Fruit fly (Drosophila melanogaster) whole organism, prepupa: ENCODE results near the gene CG16964.
A peak's percentile ranks its signal among the peaks of the same experiment; 100 is the strongest.

Experiments
- Blimp-1 ChIP-seq: fragments of 200-800 bp; sonication (Bioruptor generic); optimal IDR thresholded peaks from 3 replicates; lab custom pipeline; 2017; ENCODE audit warnings: missing biosample characterization, missing genetic modification characterization, mild to moderate bottlenecking, moderate library complexity, missing genetic modification reagents
- CG10631 ChIP-seq: fragments of 200-800 bp; sonication (Bioruptor generic); optimal IDR thresholded peaks from 2 replicates; lab custom pipeline; 2016; ENCODE audit warnings: missing biosample characterization, missing genetic modification characterization
- CG11902 ChIP-seq: fragments of 200-800 bp; sonication (Bioruptor generic); optimal IDR thresholded peaks from 3 replicates; lab custom pipeline; 2016; ENCODE audit warnings: missing biosample characterization, missing genetic modification characterization
- CG15336 ChIP-seq: fragments of 200-800 bp; sonication (Bioruptor generic); IDR thresholded peaks from 2 replicates; pipeline ENCODE4 v1.3.6; 2022; ENCODE audit warnings: missing biosample characterization, missing genetic modification characterization
- CG1621 ChIP-seq: fragments of 200-800 bp; sonication (Bioruptor generic); optimal IDR thresholded peaks from 3 replicates; lab custom pipeline; 2018; ENCODE audit warnings: missing biosample characterization, mild to moderate bottlenecking, missing genetic modification characterization
- CG16779 ChIP-seq: fragments of 200-800 bp; sonication (Bioruptor generic); optimal IDR thresholded peaks from 3 replicates; lab custom pipeline; 2017; ENCODE audit warnings: missing biosample characterization, mild to moderate bottlenecking, missing genetic modification characterization
- CG32006 ChIP-seq: fragments of 200-800 bp; sonication (Bioruptor generic); optimal IDR thresholded peaks from 3 replicates; lab custom pipeline; 2017; ENCODE audit warnings: missing biosample characterization, mild to moderate bottlenecking, missing genetic modification characterization
- CG34406 ChIP-seq: fragments of 200-800 bp; sonication (Bioruptor generic); optimal IDR thresholded peaks from 3 replicates; lab custom pipeline; 2016; ENCODE audit warnings: missing biosample characterization, missing genetic modification characterization
- CG3919 ChIP-seq: fragments of 200-800 bp; sonication (Bioruptor generic); optimal IDR thresholded peaks from 3 replicates; lab custom pipeline; 2016; ENCODE audit warnings: missing biosample characterization, missing genetic modification characterization
- CG4318 ChIP-seq: fragments of 200-800 bp; sonication (Bioruptor generic); optimal IDR thresholded peaks from 3 replicates; lab custom pipeline; 2017; ENCODE audit warnings: missing biosample characterization, mild to moderate bottlenecking, missing genetic modification characterization
- CG6163 ChIP-seq: fragments of 200-800 bp; sonication (Bioruptor generic); IDR thresholded peaks from 3 replicates; pipeline ENCODE4 v1.3.6; 2022; ENCODE audit warnings: missing biosample characterization, missing genetic modification characterization
- CG6276 ChIP-seq: fragments of 200-800 bp; sonication (Bioruptor generic); optimal IDR thresholded peaks from 2 replicates; lab custom pipeline; 2017; ENCODE audit warnings: missing biosample characterization, mild to moderate bottlenecking, missing genetic modification characterization
- CG6808 ChIP-seq: fragments of 200-800 bp; sonication (Bioruptor generic); optimal IDR thresholded peaks from 3 replicates; lab custom pipeline; 2017; ENCODE audit warnings: missing biosample characterization, missing genetic modification characterization, mild to moderate bottlenecking, moderate library complexity, missing genetic modification reagents
- CG6854 ChIP-seq: fragments of 200-800 bp; sonication (Bioruptor generic); optimal IDR thresholded peaks from 2 replicates; lab custom pipeline; 2017; ENCODE audit warnings: missing biosample characterization, mild to moderate bottlenecking, missing genetic modification characterization
- CG8119 ChIP-seq: fragments of 200-800 bp; sonication (Bioruptor generic); IDR thresholded peaks from 3 replicates; pipeline ENCODE4 v1.3.6; 2022; ENCODE audit warnings: missing biosample characterization, missing genetic modification characterization
- CG8319 ChIP-seq: fragments of 200-800 bp; sonication (Bioruptor generic); optimal IDR thresholded peaks from 3 replicates; lab custom pipeline; 2016; ENCODE audit warnings: missing biosample characterization, missing genetic modification characterization
- CG8632 ChIP-seq: fragments of 200-800 bp; sonication (Bioruptor generic); optimal IDR thresholded peaks from 3 replicates; lab custom pipeline; 2016; ENCODE audit warnings: missing biosample characterization, missing genetic modification characterization
- CG9139 ChIP-seq: fragments of 200-800 bp; sonication (Bioruptor generic); optimal IDR thresholded peaks from 3 replicates; lab custom pipeline; 2017; ENCODE audit warnings: missing biosample characterization, mild to moderate bottlenecking, missing genetic modification characterization
- Eip75B ChIP-seq: fragments of 200-800 bp; sonication (Bioruptor generic); optimal IDR thresholded peaks from 3 replicates; lab custom pipeline; 2016; ENCODE audit warnings: missing biosample characterization, missing genetic modification characterization
- Ets21C ChIP-seq: fragments of 200-800 bp; sonication (Bioruptor generic); optimal IDR thresholded peaks from 3 replicates; lab custom pipeline; 2016; ENCODE audit warnings: missing biosample characterization, missing genetic modification characterization
- Ets96B ChIP-seq: fragments of 200-800 bp; optimal IDR thresholded peaks from 2 replicates; lab custom pipeline; 2019; ENCODE audit warnings: missing biosample characterization, mild to moderate bottlenecking, missing genetic modification characterization, moderate library complexity
- Gug ChIP-seq: fragments of 200-800 bp; sonication (Bioruptor generic); IDR thresholded peaks from 2 replicates; pipeline ENCODE4 v1.3.6; 2022; ENCODE audit warnings: missing biosample characterization, missing genetic modification characterization
- Hr38 ChIP-seq: sonication (Bioruptor generic); optimal IDR thresholded peaks from 2 replicates; lab custom pipeline; 2016; ENCODE audit warnings: missing biosample characterization, missing genetic modification characterization
- Hr39 ChIP-seq: fragments of 200-800 bp; sonication (Bioruptor generic); optimal IDR thresholded peaks from 2 replicates; lab custom pipeline; 2016; ENCODE audit warnings: missing biosample characterization, missing genetic modification characterization
- Hr4 ChIP-seq: fragments of 200-800 bp; sonication (Bioruptor generic); optimal IDR thresholded peaks from 3 replicates; lab custom pipeline; 2016; ENCODE audit warnings: missing biosample characterization, missing genetic modification characterization
- Lpt ChIP-seq: fragments of 200-800 bp; sonication (Bioruptor generic); optimal IDR thresholded peaks from 3 replicates; lab custom pipeline; 2016; ENCODE audit warnings: missing biosample characterization, missing genetic modification characterization
- Met ChIP-seq: fragments of 200-800 bp; sonication (Bioruptor generic); optimal IDR thresholded peaks from 3 replicates; lab custom pipeline; 2016; ENCODE audit warnings: missing biosample characterization, missing genetic modification characterization
- OdsH ChIP-seq: fragments of 200-800 bp; sonication (Bioruptor generic); optimal IDR thresholded peaks from 3 replicates; lab custom pipeline; 2016; ENCODE audit warnings: missing biosample characterization, missing genetic modification characterization
- Smox ChIP-seq: fragments of 200-800 bp; sonication (Bioruptor generic); optimal IDR thresholded peaks from 3 replicates; lab custom pipeline; 2016; ENCODE audit warnings: missing biosample characterization, missing genetic modification characterization
- Sox14 ChIP-seq: fragments of 200-800 bp; sonication (Bioruptor generic); optimal IDR thresholded peaks from 3 replicates; lab custom pipeline; 2016; ENCODE audit warnings: missing biosample characterization, missing genetic modification characterization
- Sox15 ChIP-seq: fragments of 200-800 bp; sonication (Bioruptor generic); optimal IDR thresholded peaks from 3 replicates; lab custom pipeline; 2016; ENCODE audit warnings: missing biosample characterization, missing genetic modification characterization
- achi ChIP-seq: fragments of 200-800 bp; sonication (Bioruptor generic); optimal IDR thresholded peaks from 3 replicates; lab custom pipeline; 2016; ENCODE audit warnings: missing biosample characterization, missing genetic modification characterization
- cyc ChIP-seq: fragments of 200-800 bp; sonication (Bioruptor generic); optimal IDR thresholded peaks from 3 replicates; lab custom pipeline; 2016; ENCODE audit warnings: missing biosample characterization, missing genetic modification characterization
- dsx ChIP-seq: fragments of 200-800 bp; optimal IDR thresholded peaks from 3 replicates; lab custom pipeline; 2019; ENCODE audit warnings: missing biosample characterization, mild to moderate bottlenecking, missing genetic modification characterization, moderate library complexity; ENCODE audit not compliant: poor library complexity, severe bottlenecking
- eg ChIP-seq: fragments of 200-800 bp; sonication (Bioruptor generic); IDR thresholded peaks from 3 replicates; pipeline ENCODE4 v1.3.6; 2022; ENCODE audit warnings: missing biosample characterization, missing genetic modification characterization
- esn ChIP-seq: fragments of 200-800 bp; sonication (Bioruptor generic); optimal IDR thresholded peaks from 2 replicates; lab custom pipeline; 2016; ENCODE audit warnings: missing biosample characterization, mild to moderate bottlenecking, missing genetic modification characterization, moderate library complexity
- fd85E ChIP-seq: fragments of 200-800 bp; sonication (Bioruptor generic); optimal IDR thresholded peaks from 3 replicates; lab custom pipeline; 2016; ENCODE audit warnings: missing biosample characterization, missing genetic modification characterization
- fkh ChIP-seq: fragments of 200-800 bp; sonication (Bioruptor generic); optimal IDR thresholded peaks from 3 replicates; lab custom pipeline; 2017; ENCODE audit warnings: missing biosample characterization, mild to moderate bottlenecking, missing genetic modification characterization, moderate library complexity
- lz ChIP-seq: fragments of 200-800 bp; sonication (Bioruptor generic); optimal IDR thresholded peaks from 3 replicates; lab custom pipeline; 2016; ENCODE audit warnings: missing biosample characterization, missing genetic modification characterization
- net ChIP-seq: fragments of 200-800 bp; sonication (Bioruptor generic); optimal IDR thresholded peaks from 3 replicates; lab custom pipeline; 2016; ENCODE audit warnings: missing biosample characterization, missing genetic modification characterization
- salr ChIP-seq, 2 experiments: fragments of 200-800 bp; sonication (Bioruptor generic); optimal IDR thresholded peaks; 3 replicates each; lab custom pipeline; 2016 to 2018; ENCODE audit warnings: missing biosample characterization in 2 of 2, missing genetic modification characterization in 2 of 2, mild to moderate bottlenecking in 1 of 2
- spab ChIP-seq: fragments of 200-800 bp; sonication (Bioruptor generic); optimal IDR thresholded peaks from 2 replicates; lab custom pipeline; 2017; ENCODE audit warnings: missing biosample characterization, mild to moderate bottlenecking, missing genetic modification characterization, missing genetic modification reagents
- ss ChIP-seq, 2 experiments: fragments of 200-800 bp; sonication (Bioruptor generic); optimal IDR thresholded peaks; 2 replicates in 1 of 2; 3 replicates in 1 of 2; lab custom pipeline; 2017 to 2018; ENCODE audit warnings: mild to moderate bottlenecking in 2 of 2, missing biosample characterization in 2 of 2, missing genetic modification characterization in 2 of 2, moderate library complexity in 1 of 2
- svp ChIP-seq: fragments of 200-800 bp; sonication (Bioruptor generic); peaks from one replicate; lab custom pipeline; 2016; ENCODE audit warnings: missing biosample characterization, missing genetic modification characterization
- topi ChIP-seq: fragments of 200-800 bp; sonication (Bioruptor generic); optimal IDR thresholded peaks from 3 replicates; lab custom pipeline; 2016; ENCODE audit warnings: missing biosample characterization, missing genetic modification characterization

The CG16964 gene

dm6 chr2L:11943829-11944228 lies 3.9 kb upstream of the CG16964 start, which contains the start of gene Crys:
Gene Crys (plus strand): TSS chr2L:11944129.
- TF ChIP-seq Hr4 (GFP tag; lab: Kevin White, UChicago) (no peak), cyc (GFP tag; lab: Kevin White, UChicago) (no peak), CG8632 (GFP tag; lab: Kevin White, UChicago) (no peak), lz (GFP tag; lab: Kevin White, UChicago) (no peak)

- TF ChIP-seq CG9139 (GFP tag; lab: Kevin White, UChicago), result no peak
- no peak for TF ChIP-seq CG8632 (GFP tag; lab: Kevin White, UChicago)
- no peak for TF ChIP-seq topi (GFP tag; lab: Kevin White, UChicago)
- no peak for TF ChIP-seq CG10631 (GFP tag; lab: Kevin White, UChicago)
- no peak for TF ChIP-seq salr (GFP tag; optimal IDR thresholded peaks at IDR 0.05; lab: Kevin White, UChicago)
- no peak for TF ChIP-seq CG16779 (tag; lab: Kevin White, UChicago)
- TF ChIP-seq OdsH, result no peak
- no peak for TF ChIP-seq Ets21C (GFP tag; lab: Kevin White, UChicago)
- TF ChIP-seq CG11902, result no peak
- no peak for TF ChIP-seq Hr38 (GFP tag; lab: Kevin White, UChicago)
- no peak for TF ChIP-seq CG8119 (GFP tag; lab: Robert Waterston, UW)
- no peak for TF ChIP-seq CG1621
- TF ChIP-seq CG6808 (GFP tag; lab: Kevin White, UChicago), result no peak
- no peak for TF ChIP-seq CG6163 (GFP tag; lab: Robert Waterston, UW)
- no peak for TF ChIP-seq fd85E (GFP tag; lab: Kevin White, UChicago)
Measured at dm6 chr2L:11948479-11948878, 738 bp downstream of the CG16964 start.

- TF ChIP-seq spab (peak; percentile 5), achi (GFP tag; lab: Kevin White, UChicago) (peak; percentile 78), CG4318 (GFP tag; lab: Kevin White, UChicago) (peak; percentile 90), fd85E (GFP tag; lab: Kevin White, UChicago) (no peak), Gug (GFP tag; lab: Robert Waterston, UW) (peak; percentile 89), CG8632 (GFP tag; lab: Kevin White, UChicago) (peak; percentile 33), Hr4 (GFP tag; lab: Kevin White, UChicago) (peak; percentile 94), dsx (GFP tag; lab: Kevin White, UChicago) (peak; percentile 7), CG32006 (GFP tag; lab: Kevin White, UChicago) (peak; percentile 94), eg (peak; percentile 96), Hr39 (GFP tag; lab: Kevin White, UChicago) (peak; percentile 56), CG8119 (GFP tag; lab: Robert Waterston, UW) (peak; percentile 96), CG8319 (GFP tag; lab: Kevin White, UChicago) (no peak), CG6163 (GFP tag; lab: Robert Waterston, UW) (peak; percentile 95), CG3919 (peak; percentile 67), CG1621 (peak; percentile 64), Ets21C (GFP tag; lab: Kevin White, UChicago) (no peak), CG6808 (GFP tag; lab: Kevin White, UChicago) (peak; percentile 27), cyc (GFP tag; lab: Kevin White, UChicago) (peak; percentile 26), CG6854 (GFP tag; lab: Kevin White, UChicago) (no peak), Ets96B (tag; lab: Kevin White, UChicago) (peak; percentile 31), topi (GFP tag; lab: Kevin White, UChicago) (peak; percentile 25), CG6276 (GFP tag; lab: Kevin White, UChicago) (peak; percentile 80), svp (GFP tag; lab: Kevin White, UChicago) (no peak), CG9139 (GFP tag; lab: Kevin White, UChicago) (peak; percentile 9), fkh (no peak), Blimp-1 (no peak), CG34406 (peak; percentile 50), ss (GFP tag; optimal IDR thresholded peaks at IDR 0.05; lab: Kevin White, UChicago) (peak in 1 of 2 experiments; percentile 23), Eip75B (GFP tag; lab: Kevin White, UChicago) (peak; percentile 59), CG10631 (GFP tag; lab: Kevin White, UChicago) (peak; percentile 80), esn (GFP tag; lab: Kevin White, UChicago) (no peak), Lpt (GFP tag; lab: Kevin White, UChicago) (peak; percentile 84), net (GFP tag; lab: Kevin White, UChicago) (peak; percentile 81), CG16779 (tag; lab: Kevin White, UChicago) (peak; percentile 73), CG15336 (peak; percentile 95), Met (GFP tag; lab: Kevin White, UChicago) (peak; percentile 53), Sox14 (peak; percentile 75), lz (GFP tag; lab: Kevin White, UChicago) (peak; percentile 35), Sox15 (GFP tag; lab: Kevin White, UChicago) (peak; percentile 3), Smox (peak; percentile 21), CG11902 (no peak)
Measured at dm6 chr2L:11949917-11950316, 2.2 kb downstream of the CG16964 start.
